Fruit fly (Drosophila melanogaster): ENCODE measurements around the gene CG16700.

CG16700 gene

dm6 chrX:17125017-17125821 lies 33.6 kb downstream of the CG16700 start (continued):
- TF ChIP-seq Dbx (GFP tag; IDR thresholded peaks at IDR 0.05) (peak; percentile 57; the same call in 2 of the 3 replicates), CG8290 (GFP tag; optimal IDR thresholded peaks at IDR 0.05) (no peak), CG8290 (tag; optimal IDR thresholded peaks at IDR 0.05) (peak in 1 of 2 experiments; percentile 37), Sry-β (GFP tag; optimal IDR thresholded peaks at IDR 0.05) (peak; percentile 52), so (GFP tag; IDR thresholded peaks at IDR 0.05) (peak; percentile 65), Mrtf (GFP tag; IDR thresholded peaks at IDR 0.05) (0 out of 3 replicates have a peak, but pooled peaks have one; percentile 40), CG7839 (tag; optimal IDR thresholded peaks at IDR 0.05) (peak; percentile 85), CoRest (tag; optimal IDR thresholded peaks at IDR 0.05) (peak; percentile 54), danr (GFP tag; IDR thresholded peaks at IDR 0.05) (peak; percentile 36; the same call in 1 of the 2 replicates), Awh (GFP tag; IDR thresholded peaks at IDR 0.05) (peak; percentile 56; the same call in 1 of the 2 replicates), hkb (optimal IDR thresholded peaks at IDR 0.05) (no peak), hkb (GFP tag; IDR thresholded peaks at IDR 0.05) (peak; percentile 77), Hmx (GFP tag; optimal IDR thresholded peaks at IDR 0.05) (peak; percentile 24), Xbp1 (GFP tag; optimal IDR thresholded peaks at IDR 0.05) (peak; percentile 43), CG8089 (GFP tag; optimal IDR thresholded peaks at IDR 0.05) (no peak), CG4707 (GFP tag; optimal IDR thresholded peaks at IDR 0.05) (peak; percentile 73), D19A (tag; optimal IDR thresholded peaks at IDR 0.05) (peak; percentile 87), scrt (GFP tag; optimal IDR thresholded peaks at IDR 0.05) (peak; percentile 50), CG4360 (GFP tag; IDR thresholded peaks at IDR 0.05) (no peak), CG9609 (GFP tag; optimal IDR thresholded peaks at IDR 0.05) (no peak), CG13775 (GFP tag; optimal IDR thresholded peaks at IDR 0.05) (peak; percentile 38), Spps (tag; optimal IDR thresholded peaks at IDR 0.05) (peak; percentile 18), CG7786 (GFP tag; optimal IDR thresholded peaks at IDR 0.05) (peak; percentile 13), Ravus (GFP tag; IDR thresholded peaks at IDR 0.05) (peak; percentile 22; the same call in 1 of the 2 replicates), CG11398 (GFP tag; optimal IDR thresholded peaks at IDR 0.05) (peak; percentile 22), CG3838 (GFP tag; optimal IDR thresholded peaks at IDR 0.05) (no peak), trh (GFP tag; optimal IDR thresholded peaks at IDR 0.05) (peak; percentile 2), crol (GFP tag; IDR thresholded peaks at IDR 0.05) (0 out of 2 replicates have a peak, but pooled peaks have one; percentile 40), CG3726 (GFP tag; IDR thresholded peaks at IDR 0.05) (peak; percentile 36; the same call in 1 of the 3 replicates), tup (GFP tag; optimal IDR thresholded peaks at IDR 0.05) (no peak), Doc3 (GFP tag; IDR thresholded peaks at IDR 0.05; ENCODE audit: partially characterized antibody) (peak; percentile 97), tll (GFP tag; optimal IDR thresholded peaks at IDR 0.05) (peak in 1 of 2 experiments; percentile 13), Hr39 (optimal IDR thresholded peaks at IDR 0.05) (no peak), CG6813 (GFP tag; optimal IDR thresholded peaks at IDR 0.05) (peak; percentile 51), CG13624 (GFP tag; optimal IDR thresholded peaks at IDR 0.05) (peak; percentile 22), ken (GFP tag; IDR thresholded peaks at IDR 0.05) (peak; percentile 62; the same call in 2 of the 3 replicates), Opbp (GFP tag; IDR thresholded peaks at IDR 0.05; ENCODE audit: partially characterized antibody) (peak; percentile 87), caup (GFP tag; optimal IDR thresholded peaks at IDR 0.05; ENCODE audit: severe bottlenecking) (peak; percentile 60), Poxn (GFP tag; IDR thresholded peaks at IDR 0.05) (no peak), CG1647 (GFP tag; optimal IDR thresholded peaks at IDR 0.05) (no peak), pum (GFP tag; optimal IDR thresholded peaks at IDR 0.05) (peak; percentile 5), NFAT (GFP tag; IDR thresholded peaks at IDR 0.05) (peak; percentile 16; the same call in 1 of the 2 replicates), amos (GFP tag; IDR thresholded peaks at IDR 0.05; ENCODE audit: partially characterized antibody) (peak; percentile 90), CG8359 (GFP tag; optimal IDR thresholded peaks at IDR 0.05; ENCODE audit: borderline replicate concordance) (no peak), Dref (GFP tag; IDR thresholded peaks at IDR 0.05) (no peak), pho (GFP tag; optimal IDR thresholded peaks at IDR 0.05) (peak; percentile 25), pnt (GFP tag; optimal IDR thresholded peaks at IDR 0.05) (peak; percentile 36), CG2202 (tag; optimal IDR thresholded peaks at IDR 0.05) (peak; percentile 2), CG9876 (GFP tag; optimal IDR thresholded peaks at IDR 0.05) (no peak)
